Worm (Caenorhabditis elegans) whole organism, L1 larva: ENCODE results near the gene picd-1.

Experiments used
- Y116A8C.19 ChIP-seq: sonication (generic microtip); optimal IDR thresholded peaks from 2 replicates; lab custom pipeline; 2016; ENCODE audit warnings: missing compliant biosample characterization, missing genetic modification characterization, borderline replicate concordance
- ceh-63 ChIP-seq: fragments of 200-800 bp; sonication (Bioruptor generic); optimal IDR thresholded peaks from 2 replicates; lab custom pipeline; 2018; ENCODE audit warnings: mild to moderate bottlenecking, missing genetic modification characterization, missing compliant biosample characterization
- ceh-88 ChIP-seq: fragments of 200-800 bp; sonication (Bioruptor generic); IDR thresholded peaks from 2 replicates; pipeline ENCODE4 v1.3.6; 2022; ENCODE audit warnings: missing genetic modification characterization, missing compliant biosample characterization
- efl-1 ChIP-seq, 4 experiments: fragments of 150-350 bp; optimal IDR thresholded peaks in 3 of 4; peaks in 1 of 4; 1 replicate in 1 of 4; 2 replicates in 3 of 4; lab custom pipeline; 2014; ENCODE audit warnings: missing biosample characterization in 2 of 4, missing genetic modification characterization in 2 of 4, missing genetic modification reagents in 2 of 4
- fos-1 ChIP-seq: fragments of 150-350 bp; optimal IDR thresholded peaks from 2 replicates; lab custom pipeline; 2014; ENCODE audit warnings: missing biosample characterization, missing genetic modification characterization
- lin-15B ChIP-seq: fragments of 150-350 bp; sonication (generic microtip); optimal IDR thresholded peaks from 3 replicates; lab custom pipeline; 2014; ENCODE audit warnings: missing biosample characterization, missing genetic modification characterization
- nhr-71 ChIP-seq: sonication (generic microtip); optimal IDR thresholded peaks from 2 replicates; lab custom pipeline; 2016; ENCODE audit warnings: mild to moderate bottlenecking, missing genetic modification characterization, moderate library complexity, missing compliant biosample characterization
- pag-3 ChIP-seq: sonication (generic microtip); optimal IDR thresholded peaks from 2 replicates; lab custom pipeline; 2017; ENCODE audit warnings: missing genetic modification characterization, mild to moderate bottlenecking, missing compliant biosample characterization, antibody characterized with exemption, borderline replicate concordance; ENCODE audit not compliant: insufficient read depth

DNA sequence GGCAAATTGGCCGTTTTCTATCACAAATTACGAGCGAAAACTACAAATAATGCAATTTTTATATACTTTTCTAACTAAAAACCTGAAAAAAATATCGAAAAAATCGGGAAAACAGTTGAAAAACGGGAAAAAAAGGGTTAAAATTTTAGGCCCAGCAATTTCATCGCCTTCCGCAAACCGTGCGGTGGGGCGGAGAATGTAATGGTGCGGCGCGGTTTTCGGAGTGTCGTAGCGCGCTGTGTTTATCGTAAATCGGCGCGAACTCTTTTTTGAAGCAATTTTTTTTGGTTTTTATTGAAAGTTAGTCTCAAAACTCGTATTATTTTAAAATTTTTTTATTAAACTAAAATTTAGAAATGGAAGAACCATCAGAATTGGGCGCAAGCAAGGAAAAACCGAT lies at the start of gene picd-1:
- peak; percentile 99 for TF ChIP-seq lin-15B (tag; lab: Kevin White, UChicago)
- TF ChIP-seq fos-1 (tag; lab: Kevin White, UChicago): peak; percentile 51
- peak; percentile 88 for TF ChIP-seq nhr-71 (tag; lab: Kevin White, UChicago)
- no peak for TF ChIP-seq Y116A8C.19
- peak; percentile 79 to 82 for TF ChIP-seq efl-1 (optimal IDR thresholded peaks at IDR 0.05; lab: Kevin White, UChicago)
- peak; percentile 84 to 98 for TF ChIP-seq efl-1 (GFP tag; optimal IDR thresholded peaks at IDR 0.05 in 1 of 2; lab: Kevin White, UChicago)
- TF ChIP-seq ceh-63 (GFP tag; lab: Kevin White, UChicago): no peak
- no peak for TF ChIP-seq pag-3 (tag; lab: Kevin White, UChicago)
- 0 out of 2 replicates have a peak, but pooled peaks have one; percentile 41 for TF ChIP-seq ceh-88
